Fruit fly (Drosophila melanogaster) whole organism, embryonic: ENCODE data around the gene eIF1.
A peak's percentile ranks its signal among the peaks of the same experiment; 100 is the strongest.

ENCODE experiments used
- ATbp ChIP-seq: fragments of 200-800 bp; sonication (Bioruptor generic); optimal IDR thresholded peaks from 2 replicates; lab custom pipeline; 2017; ENCODE audit warnings: missing biosample characterization, mild to moderate bottlenecking, missing genetic modification characterization, missing genetic modification reagents
- B-H1 ChIP-seq: fragments of 200-800 bp; sonication (Bioruptor generic); IDR thresholded peaks from 3 replicates; pipeline ENCODE4 v1.3.6; 2022; ENCODE audit warnings: missing biosample characterization, missing genetic modification characterization
- BtbVII ChIP-seq: fragments of 200-800 bp; sonication (Bioruptor generic); optimal IDR thresholded peaks from 3 replicates; lab custom pipeline; 2017; ENCODE audit warnings: missing biosample characterization, mild to moderate bottlenecking, missing genetic modification characterization
- CG10959 ChIP-seq: fragments of 200-800 bp; sonication (Bioruptor generic); IDR thresholded peaks from 2 replicates; pipeline ENCODE4 v1.3.6; 2022; ENCODE audit warnings: missing biosample characterization, missing genetic modification characterization
- CG11560 ChIP-seq: fragments of 200-800 bp; sonication (Bioruptor generic); IDR thresholded peaks from 3 replicates; pipeline ENCODE4 v1.3.6; 2022; ENCODE audit warnings: missing biosample characterization, missing genetic modification characterization
- CG12104 ChIP-seq: fragments of 200-800 bp; sonication (Bioruptor generic); optimal IDR thresholded peaks from 3 replicates; lab custom pipeline; 2016; ENCODE audit warnings: missing biosample characterization, missing genetic modification characterization
- CG12391 ChIP-seq: fragments of 200-800 bp; sonication (Bioruptor generic); optimal IDR thresholded peaks from 3 replicates; lab custom pipeline; 2018; ENCODE audit warnings: missing biosample characterization, mild to moderate bottlenecking, missing genetic modification characterization, moderate library complexity
- CG14050 ChIP-seq: fragments of 200-800 bp; sonication (Bioruptor generic); IDR thresholded peaks from 3 replicates; pipeline ENCODE4 v1.3.6; 2022; ENCODE audit warnings: missing biosample characterization, missing genetic modification characterization
- CG14667 ChIP-seq: fragments of 200-800 bp; sonication (Bioruptor generic); IDR thresholded peaks from 2 replicates; pipeline ENCODE4 v1.3.6; 2022; ENCODE audit warnings: missing biosample characterization, missing genetic modification characterization
- CG15479 ChIP-seq: fragments of 200-800 bp; sonication (Bioruptor generic); optimal IDR thresholded peaks from 3 replicates; lab custom pipeline; 2019; ENCODE audit warnings: missing biosample characterization, mild to moderate bottlenecking, missing genetic modification characterization, moderate library complexity
- CG16813 ChIP-seq: fragments of 200-800 bp; sonication (Bioruptor generic); IDR thresholded peaks from 3 replicates; pipeline ENCODE4 v1.3.6; 2022; ENCODE audit warnings: missing biosample characterization, missing genetic modification characterization; ENCODE audit not compliant: partially characterized antibody
- CG17385 ChIP-seq: fragments of 200-800 bp; sonication (Bioruptor generic); optimal IDR thresholded peaks from 3 replicates; lab custom pipeline; 2018; ENCODE audit warnings: missing biosample characterization, mild to moderate bottlenecking, missing genetic modification characterization
- CG2202 ChIP-seq: fragments of 200-800 bp; sonication (Bioruptor generic); optimal IDR thresholded peaks from 2 replicates; lab custom pipeline; 2018; ENCODE audit warnings: missing biosample characterization, mild to moderate bottlenecking, missing genetic modification characterization
- CG2678 ChIP-seq: fragments of 200-800 bp; sonication (Bioruptor generic); optimal IDR thresholded peaks from 3 replicates; lab custom pipeline; 2019; ENCODE audit warnings: missing biosample characterization, mild to moderate bottlenecking, missing genetic modification characterization, moderate library complexity
- CG31224 ChIP-seq: fragments of 200-800 bp; sonication (Bioruptor generic); IDR thresholded peaks from 2 replicates; pipeline ENCODE4 v1.3.6; 2022; ENCODE audit warnings: missing biosample characterization, missing genetic modification characterization
- CG6813 ChIP-seq: fragments of 200-800 bp; sonication (Bioruptor generic); optimal IDR thresholded peaks from 2 replicates; lab custom pipeline; 2017; ENCODE audit warnings: missing biosample characterization, missing genetic modification characterization, mild to moderate bottlenecking, moderate library complexity, missing genetic modification reagents
- CG7745 ChIP-seq: fragments of 200-800 bp; sonication (Bioruptor generic); optimal IDR thresholded peaks from 2 replicates; lab custom pipeline; 2018; ENCODE audit warnings: missing biosample characterization, mild to moderate bottlenecking, missing genetic modification characterization, moderate library complexity
- CG8944 ChIP-seq: fragments of 200-800 bp; sonication (Bioruptor generic); optimal IDR thresholded peaks from 3 replicates; lab custom pipeline; 2016; ENCODE audit warnings: missing biosample characterization, missing genetic modification characterization
- D19B ChIP-seq: fragments of 200-800 bp; sonication (Bioruptor generic); optimal IDR thresholded peaks from 2 replicates; lab custom pipeline; 2017; ENCODE audit warnings: missing biosample characterization, mild to moderate bottlenecking, missing genetic modification characterization
- Drgx ChIP-seq: fragments of 200-800 bp; sonication (Bioruptor generic); IDR thresholded peaks from 2 replicates; pipeline ENCODE4 v1.3.6; 2022; ENCODE audit warnings: missing biosample characterization, missing genetic modification characterization
- Eip74EF ChIP-seq, 2 experiments: fragments of 200-800 bp in 1 of 2; fragments of >200 bp in 1 of 2; sonication (Bioruptor generic) in 1 of 2; optimal IDR thresholded peaks; 2 replicates each; lab custom pipeline; 2017 to 2019; ENCODE audit warnings: missing biosample characterization in 2 of 2, missing genetic modification characterization in 2 of 2, mild to moderate bottlenecking in 1 of 2, moderate library complexity in 1 of 2
- HHEX ChIP-seq: fragments of 200-800 bp; sonication (Bioruptor generic); optimal IDR thresholded peaks from 3 replicates; lab custom pipeline; 2017; ENCODE audit warnings: missing biosample characterization, mild to moderate bottlenecking, missing genetic modification characterization, missing genetic modification reagents
- Hey ChIP-seq: fragments of 200-800 bp; sonication (Bioruptor generic); optimal IDR thresholded peaks from 3 replicates; lab custom pipeline; 2018; ENCODE audit warnings: missing biosample characterization, mild to moderate bottlenecking, missing genetic modification characterization
- Hr39 ChIP-seq: fragments of >200 bp; optimal IDR thresholded peaks from 2 replicates; lab custom pipeline; 2017
- MTF-1 ChIP-seq: fragments of 200-800 bp; sonication (Bioruptor generic); optimal IDR thresholded peaks from 2 replicates; lab custom pipeline; 2018; ENCODE audit warnings: missing biosample characterization, mild to moderate bottlenecking, missing genetic modification characterization, borderline replicate concordance
- Mad ChIP-seq: fragments of 200-800 bp; sonication (Bioruptor generic); optimal IDR thresholded peaks from 2 replicates; lab custom pipeline; 2016; ENCODE audit warnings: missing biosample characterization, missing genetic modification characterization
- Nf-YA ChIP-seq: fragments of 200-800 bp; sonication (Bioruptor generic); IDR thresholded peaks from 2 replicates; pipeline ENCODE4 v1.3.6; 2022; ENCODE audit warnings: missing biosample characterization, missing genetic modification characterization
- Six4 ChIP-seq: fragments of 200-800 bp; sonication (Bioruptor generic); optimal IDR thresholded peaks from 2 replicates; lab custom pipeline; 2016; ENCODE audit warnings: missing biosample characterization, missing genetic modification characterization
- Usf ChIP-seq: fragments of 200-800 bp; sonication (Bioruptor generic); optimal IDR thresholded peaks from 2 replicates; lab custom pipeline; 2017; ENCODE audit warnings: missing genotype, missing biosample characterization, missing genetic modification characterization
- abd-A ChIP-seq: fragments of 200-800 bp; sonication (Bioruptor generic); optimal IDR thresholded peaks from 3 replicates; lab custom pipeline; 2019; ENCODE audit warnings: missing biosample characterization, mild to moderate bottlenecking, missing genetic modification characterization, moderate library complexity
- ap ChIP-seq: fragments of 200-800 bp; sonication (Bioruptor generic); IDR thresholded peaks from 2 replicates; pipeline ENCODE4 v1.3.6; 2022; ENCODE audit warnings: missing biosample characterization, missing genetic modification characterization
- ash1 ChIP-seq: fragments of 200-800 bp; sonication (Bioruptor generic); optimal IDR thresholded peaks from 2 replicates; lab custom pipeline; 2018; ENCODE audit warnings: missing biosample characterization, mild to moderate bottlenecking, missing genetic modification characterization
- bab2 ChIP-seq: fragments of 200-800 bp; sonication (Bioruptor generic); optimal IDR thresholded peaks from 2 replicates; lab custom pipeline; 2016; ENCODE audit warnings: missing biosample characterization, missing genetic modification characterization
- bowl ChIP-seq: fragments of 200-800 bp; sonication (Bioruptor generic); IDR thresholded peaks from 2 replicates; pipeline ENCODE4 v1.3.6; 2022; ENCODE audit warnings: missing biosample characterization, missing genetic modification characterization
- chif ChIP-seq, 2 experiments: fragments of 200-800 bp; sonication (Bioruptor generic); optimal IDR thresholded peaks; 3 replicates each; lab custom pipeline; 2016; ENCODE audit warnings: missing biosample characterization in 2 of 2, missing genetic modification characterization in 2 of 2
- chinmo ChIP-seq: fragments of 200-800 bp; sonication (Bioruptor generic); IDR thresholded peaks from 4 replicates; pipeline ENCODE4 v1.3.6; 2022; ENCODE audit warnings: missing biosample characterization, missing genetic modification characterization; ENCODE audit not compliant: partially characterized antibody
- disco-r ChIP-seq: fragments of 200-800 bp; sonication (Bioruptor generic); optimal IDR thresholded peaks from 2 replicates; lab custom pipeline; 2016; ENCODE audit warnings: missing biosample characterization, missing genetic modification characterization
- dysf ChIP-seq: fragments of 200-800 bp; sonication (Bioruptor generic); IDR thresholded peaks from 3 replicates; pipeline ENCODE4 v1.3.6; 2022; ENCODE audit warnings: missing biosample characterization, missing genetic modification characterization
- fd96Cb ChIP-seq: fragments of 200-800 bp; sonication (Bioruptor generic); optimal IDR thresholded peaks from 2 replicates; lab custom pipeline; 2018; ENCODE audit warnings: missing biosample characterization, mild to moderate bottlenecking, missing genetic modification characterization, moderate library complexity
- kay ChIP-seq: fragments of 200-800 bp; sonication (Bioruptor generic); optimal IDR thresholded peaks from 2 replicates; lab custom pipeline; 2016; ENCODE audit warnings: missing biosample characterization, missing genetic modification characterization
- klu ChIP-seq: fragments of 200-800 bp; sonication (Bioruptor generic); IDR thresholded peaks from 2 replicates; pipeline ENCODE4 v1.3.6; 2022; ENCODE audit warnings: missing biosample characterization, missing genetic modification characterization
- lilli ChIP-seq: fragments of 200-800 bp; sonication (Bioruptor generic); optimal IDR thresholded peaks from 3 replicates; lab custom pipeline; 2016; ENCODE audit warnings: missing biosample characterization, missing genetic modification characterization
- nerfin-1 ChIP-seq: fragments of 200-800 bp; sonication (Bioruptor generic); optimal IDR thresholded peaks from 3 replicates; lab custom pipeline; 2019; ENCODE audit warnings: missing biosample characterization, mild to moderate bottlenecking, missing genetic modification characterization, moderate library complexity
- oc ChIP-seq: fragments of 200-800 bp; sonication (Bioruptor generic); optimal IDR thresholded peaks from 2 replicates; lab custom pipeline; 2018; ENCODE audit warnings: missing biosample characterization, mild to moderate bottlenecking, missing genetic modification characterization, moderate library complexity
- pho ChIP-seq: fragments of 200-800 bp; sonication (Bioruptor generic); optimal IDR thresholded peaks from 2 replicates; lab custom pipeline; 2016; ENCODE audit warnings: missing biosample characterization, missing genetic modification characterization
- pzg ChIP-seq: fragments of 200-800 bp; sonication (Bioruptor generic); optimal IDR thresholded peaks from 3 replicates; lab custom pipeline; 2018; ENCODE audit warnings: missing biosample characterization, mild to moderate bottlenecking, missing genetic modification characterization, moderate library complexity
- sd ChIP-seq: fragments of 200-800 bp; sonication (Bioruptor generic); optimal IDR thresholded peaks from 3 replicates; lab custom pipeline; 2018; ENCODE audit warnings: missing biosample characterization, mild to moderate bottlenecking, missing genetic modification characterization, moderate library complexity
- sim ChIP-seq: fragments of 200-800 bp; sonication (Bioruptor generic); IDR thresholded peaks from 2 replicates; pipeline ENCODE4 v1.3.6; 2022; ENCODE audit warnings: missing biosample characterization, missing genetic modification characterization
- stwl ChIP-seq: fragments of 200-800 bp; sonication (Bioruptor generic); optimal IDR thresholded peaks from 3 replicates; lab custom pipeline; 2018; ENCODE audit warnings: missing biosample characterization, mild to moderate bottlenecking, missing genetic modification characterization, moderate library complexity
- unc-4 ChIP-seq: fragments of 200-800 bp; sonication (Bioruptor generic); IDR thresholded peaks from 2 replicates; pipeline ENCODE4 v1.3.6; 2022; ENCODE audit warnings: missing biosample characterization, missing genetic modification characterization; ENCODE audit not compliant: partially characterized antibody
- vvl ChIP-seq: fragments of 200-800 bp; sonication (Bioruptor generic); IDR thresholded peaks from 2 replicates; pipeline ENCODE4 v1.3.6; 2022; ENCODE audit warnings: missing biosample characterization, missing genetic modification characterization

eIF1 gene

DNA sequence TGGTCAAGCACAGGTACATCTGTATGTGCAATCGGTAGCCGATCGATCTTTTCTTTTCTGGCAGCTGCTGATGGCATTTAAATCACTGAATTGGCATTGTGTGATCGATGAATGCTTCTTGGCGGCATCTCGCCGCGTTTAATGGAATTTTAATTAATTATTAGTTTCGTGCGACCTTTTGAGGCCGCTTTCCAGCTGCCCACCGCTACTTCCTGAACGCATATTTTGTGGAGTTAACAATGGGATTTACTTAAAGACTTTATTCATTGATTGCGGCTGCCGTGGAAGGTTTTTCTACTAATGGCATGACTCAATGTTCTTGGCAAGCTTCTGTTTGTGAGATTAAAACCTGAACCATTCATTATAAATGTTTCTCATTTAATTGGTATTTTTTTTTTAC is 38.5 kb downstream of the eIF1 start:
- TF ChIP-seq dysf, result no peak
- no peak for TF ChIP-seq HHEX (GFP tag; lab: Kevin White, UChicago)
- peak in 1 of 2 experiments; percentile 66 for TF ChIP-seq Eip74EF (GFP tag; optimal IDR thresholded peaks at IDR 0.05; lab: Kevin White, UChicago)
- no peak for TF ChIP-seq ap (GFP tag; lab: Robert Waterston, UW)
- TF ChIP-seq bab2 (GFP tag; lab: Kevin White, UChicago), result no peak
- peak; percentile 3 for TF ChIP-seq abd-A (tag; lab: Kevin White, UChicago)
- no peak for TF ChIP-seq D19B (GFP tag; lab: Kevin White, UChicago)
- TF ChIP-seq CG14050, result no peak
- TF ChIP-seq CG12104 (GFP tag; lab: Kevin White, UChicago), result no peak
- TF ChIP-seq ash1 (GFP tag; lab: Kevin White, UChicago), result no peak
- no peak for TF ChIP-seq CG10959 (GFP tag; lab: Robert Waterston, UW)
- no peak for TF ChIP-seq fd96Cb (tag; lab: Kevin White, UChicago)
- TF ChIP-seq sim (GFP tag; lab: Robert Waterston, UW), result no peak
- no peak for TF ChIP-seq Six4
- no peak for TF ChIP-seq bowl (GFP tag; lab: Robert Waterston, UW)
- TF ChIP-seq MTF-1 (GFP tag; lab: Kevin White, UChicago), result no peak
- no peak for TF ChIP-seq kay (GFP tag; lab: Kevin White, UChicago)
- peak; percentile 1 for TF ChIP-seq oc (tag; lab: Kevin White, UChicago)
- TF ChIP-seq chinmo (GFP tag; lab: Robert Waterston, UW), result 0 out of 4 replicates have a peak, but pooled peaks have one; percentile 54
- no peak for TF ChIP-seq BtbVII (GFP tag; lab: Kevin White, UChicago)
- 0 out of 2 replicates have a peak, but pooled peaks have one; percentile 26 for TF ChIP-seq vvl (GFP tag; lab: Robert Waterston, UW)
- TF ChIP-seq sd (tag; lab: Kevin White, UChicago), result peak; percentile 46
- TF ChIP-seq, all 482 proteins: peak for 6

DNA sequence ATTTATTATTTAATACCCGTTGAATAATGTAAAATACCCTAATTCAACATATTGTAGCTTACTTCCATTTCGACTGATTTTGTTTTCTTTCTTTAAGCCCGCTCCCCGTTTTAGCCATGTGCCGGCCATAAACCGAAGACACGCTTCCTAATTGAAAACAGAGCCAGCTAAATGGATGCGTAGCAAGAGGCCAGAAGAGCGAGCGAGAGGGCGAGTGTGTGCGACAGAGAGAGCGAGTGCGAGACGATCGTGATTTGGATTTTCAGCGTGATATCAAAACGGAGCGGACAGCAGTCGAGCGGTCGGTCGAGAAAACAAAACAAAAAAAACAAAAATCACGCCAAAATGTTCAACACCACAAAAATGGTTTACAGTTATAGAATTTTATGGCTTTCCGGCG is 43.2 kb downstream of the eIF1 start:
- TF ChIP-seq Hr39 (lab: Kevin White, UChicago) (no peak), CG2202 (tag; lab: Kevin White, UChicago) (no peak), pzg (GFP tag; lab: Kevin White, UChicago) (no peak), nerfin-1 (tag; lab: Kevin White, UChicago) (no peak), klu (GFP tag; lab: Robert Waterston, UW) (no peak), pho (GFP tag; lab: Kevin White, UChicago) (no peak), CG17385 (GFP tag; lab: Kevin White, UChicago) (no peak), CG16813 (GFP tag; lab: Robert Waterston, UW) (no peak), Hey (tag; lab: Kevin White, UChicago) (no peak), CG15479 (GFP tag; lab: Kevin White, UChicago) (no peak), CG8944 (GFP tag; lab: Kevin White, UChicago) (no peak), CG14667 (GFP tag; lab: Robert Waterston, UW) (no peak), ATbp (GFP tag; lab: Kevin White, UChicago) (no peak), CG11560 (tag; lab: Robert Waterston, UW) (no peak), CG7745 (no peak), Nf-YA (GFP tag; lab: Robert Waterston, UW) (no peak), Usf (GFP tag; lab: Kevin White, UChicago) (no peak), abd-A (tag; lab: Kevin White, UChicago) (peak; percentile 50), unc-4 (GFP tag; lab: Robert Waterston, UW) (no peak), disco-r (GFP tag; lab: Kevin White, UChicago) (no peak), CG6813 (GFP tag; lab: Kevin White, UChicago) (no peak), lilli (GFP tag; lab: Kevin White, UChicago) (no peak), CG2678 (tag; lab: Kevin White, UChicago) (no peak), CG12391 (tag; lab: Kevin White, UChicago) (no peak), Mad (GFP tag; lab: Kevin White, UChicago) (no peak), Drgx (GFP tag; lab: Robert Waterston, UW) (no peak), CG31224 (no peak), stwl (tag; lab: Kevin White, UChicago) (no peak), chif (GFP tag; optimal IDR thresholded peaks at IDR 0.05; lab: Kevin White, UChicago) (no peak), B-H1 (GFP tag; lab: Robert Waterston, UW) (no peak)
